Worm (Caenorhabditis elegans): ENCODE measurements around the gene C44H9.4.

ce11 chrV:12824777-12825176 lies 10.7 kb upstream of the C44H9.4 start, which contains the start of gene ugt-16:
- TF ChIP-seq pha-4 (tag; optimal IDR thresholded peaks at IDR 0.05) (no peak), ets-4 (tag; optimal IDR thresholded peaks at IDR 0.05) (no peak), ama-1 (optimal IDR thresholded peaks at IDR 0.05) (no peak), unc-42 (tag; optimal IDR thresholded peaks at IDR 0.05) (no peak)
